Worm (Caenorhabditis elegans) whole organism, late embryonic: ENCODE data around the gene M110.7.

Experiments
- ama-1 ChIP-seq: fragments of 150-350 bp; optimal IDR thresholded peaks from 2 replicates; lab custom pipeline; 2014
- ceh-24 ChIP-seq: sonication (generic microtip); optimal IDR thresholded peaks from 2 replicates; lab custom pipeline; 2016; ENCODE audit warnings: mild to moderate bottlenecking, missing genetic modification characterization, missing compliant biosample characterization
- ceh-6 ChIP-seq: fragments of 200-800 bp; sonication (Bioruptor generic); optimal IDR thresholded peaks from 2 replicates; lab custom pipeline; 2018; ENCODE audit warnings: mild to moderate bottlenecking, missing genetic modification characterization, missing compliant biosample characterization
- hlh-13 ChIP-seq: fragments of 200-800 bp; sonication (Bioruptor generic); optimal IDR thresholded peaks from 2 replicates; lab custom pipeline; 2018; ENCODE audit warnings: mild to moderate bottlenecking, missing genetic modification characterization, missing compliant biosample characterization
- pag-3 ChIP-seq: sonication (generic microtip); optimal IDR thresholded peaks from 2 replicates; lab custom pipeline; 2016; ENCODE audit warnings: missing compliant biosample characterization, missing genetic modification characterization, borderline replicate concordance
- pros-1 ChIP-seq: fragments of 150-350 bp; optimal IDR thresholded peaks from 2 replicates; lab custom pipeline; 2014; ENCODE audit warnings: missing biosample characterization, missing genetic modification reagents, missing genetic modification characterization
- tbx-2 ChIP-seq: sonication (generic microtip); optimal IDR thresholded peaks from 2 replicates; lab custom pipeline; 2016; ENCODE audit warnings: missing genetic modification characterization, missing compliant biosample characterization
- zip-5 ChIP-seq: sonication (generic microtip); optimal IDR thresholded peaks from 2 replicates; lab custom pipeline; 2016; ENCODE audit warnings: missing genetic modification characterization, missing compliant biosample characterization

ce11 chrII:8248745-8249144, 16.2 kb downstream of the M110.7 start, which contains the start of the genes F35C11.2 and F35C11.4:
- TF ChIP-seq ama-1 (lab: Kevin White, UChicago) (no peak), ceh-24 (tag; lab: Kevin White, UChicago) (no peak), pros-1 (tag; lab: Kevin White, UChicago) (no peak), hlh-13 (GFP tag; lab: Kevin White, UChicago) (no peak), zip-5 (tag; lab: Kevin White, UChicago) (no peak), pag-3 (no peak), ceh-6 (GFP tag; lab: Kevin White, UChicago) (no peak), tbx-2 (tag; lab: Kevin White, UChicago) (no peak)
